Worm (Caenorhabditis elegans) whole organism, L2 larva: ENCODE results near the gene C25E10.5.

Experiments
- C34F6.9 ChIP-seq: fragments of 150-350 bp; optimal IDR thresholded peaks from 2 replicates; lab custom pipeline; 2014; ENCODE audit warnings: missing biosample characterization, missing genetic modification characterization
- F13H6.1 ChIP-seq: sonication (generic microtip); optimal IDR thresholded peaks from 2 replicates; lab custom pipeline; 2016; ENCODE audit warnings: missing genetic modification characterization, missing compliant biosample characterization
- R02D3.7 ChIP-seq: fragments of 150-350 bp; optimal IDR thresholded peaks from 2 replicates; lab custom pipeline; 2014; ENCODE audit warnings: missing biosample characterization, missing genetic modification characterization
- ZK546.5 ChIP-seq: sonication (generic microtip); optimal IDR thresholded peaks from 2 replicates; lab custom pipeline; 2017; ENCODE audit warnings: missing biosample characterization, missing genetic modification characterization
- alr-1 ChIP-seq: fragments of 150-350 bp; optimal IDR thresholded peaks from 2 replicates; lab custom pipeline; 2014; ENCODE audit warnings: missing biosample characterization, missing genetic modification characterization
- aly-2 ChIP-seq: fragments of 150-350 bp; optimal IDR thresholded peaks from 2 replicates; lab custom pipeline; 2014; ENCODE audit warnings: missing biosample characterization, missing genetic modification characterization
- ama-1 ChIP-seq: fragments of 150-350 bp; optimal IDR thresholded peaks from 2 replicates; lab custom pipeline; 2018; ENCODE audit warnings: inconsistent platforms
- blmp-1 ChIP-seq: sonication (generic microtip); optimal IDR thresholded peaks from 2 replicates; lab custom pipeline; 2017; ENCODE audit warnings: missing genetic modification characterization, mild to moderate bottlenecking, missing compliant biosample characterization, antibody characterized with exemption, moderate library complexity; ENCODE audit not compliant: insufficient read depth
- crh-2 ChIP-seq: sonication (generic microtip); optimal IDR thresholded peaks from 2 replicates; lab custom pipeline; 2017; ENCODE audit warnings: missing biosample characterization, missing genetic modification characterization
- dmd-4 ChIP-seq: sonication (generic microtip); optimal IDR thresholded peaks from 2 replicates; lab custom pipeline; 2017; ENCODE audit warnings: missing biosample characterization, missing genetic modification characterization
- elt-1 ChIP-seq: fragments of 150-350 bp; optimal IDR thresholded peaks from 2 replicates; lab custom pipeline; 2014; ENCODE audit warnings: missing biosample characterization, missing genetic modification characterization
- fos-1 ChIP-seq: fragments of 150-350 bp; optimal IDR thresholded peaks from 2 replicates; lab custom pipeline; 2014; ENCODE audit warnings: missing biosample characterization, missing genetic modification characterization
- gmeb-1 ChIP-seq: fragments of 150-350 bp; optimal IDR thresholded peaks from 2 replicates; lab custom pipeline; 2014; ENCODE audit warnings: missing biosample characterization, missing genetic modification characterization
- lin-11 ChIP-seq: fragments of 150-350 bp; sonication (generic microtip); optimal IDR thresholded peaks from 2 replicates; lab custom pipeline; 2014; ENCODE audit warnings: missing biosample characterization, missing genetic modification characterization, inconsistent platforms, mixed read lengths
- lin-13 ChIP-seq: fragments of 150-350 bp; optimal IDR thresholded peaks from 2 replicates; lab custom pipeline; 2014; ENCODE audit warnings: missing biosample characterization, missing genetic modification reagents, missing genetic modification characterization
- lin-39 ChIP-seq: fragments of 150-350 bp; optimal IDR thresholded peaks from 2 replicates; lab custom pipeline; 2014; ENCODE audit warnings: missing biosample characterization, missing genetic modification reagents, missing genetic modification characterization
- mab-5 ChIP-seq: fragments of 150-350 bp; optimal IDR thresholded peaks from 2 replicates; lab custom pipeline; 2014; ENCODE audit warnings: missing biosample characterization, missing genetic modification characterization
- mbf-1 ChIP-seq: sonication (generic microtip); optimal IDR thresholded peaks from 2 replicates; lab custom pipeline; 2017; ENCODE audit warnings: missing biosample characterization, missing genetic modification characterization
- mdl-1 ChIP-seq, 2 experiments: fragments of 150-350 bp in 1 of 2; sonication (generic microtip) in 1 of 2; optimal IDR thresholded peaks; 2 replicates each; lab custom pipeline; 2017; ENCODE audit warnings: missing biosample characterization in 2 of 2, missing genetic modification characterization in 2 of 2
- nhr-12 ChIP-seq: fragments of 150-350 bp; optimal IDR thresholded peaks from 2 replicates; lab custom pipeline; 2014; ENCODE audit warnings: missing biosample characterization, missing genetic modification characterization
- nhr-129 ChIP-seq: fragments of 150-350 bp; optimal IDR thresholded peaks from 2 replicates; lab custom pipeline; 2014; ENCODE audit warnings: missing biosample characterization, missing genetic modification characterization
- nhr-21 ChIP-seq: fragments of 150-350 bp; optimal IDR thresholded peaks from 2 replicates; lab custom pipeline; 2014; ENCODE audit warnings: missing biosample characterization, missing genetic modification characterization
- nhr-25 ChIP-seq: fragments of 150-350 bp; sonication (generic microtip); optimal IDR thresholded peaks from 3 replicates; lab custom pipeline; 2014; ENCODE audit warnings: missing biosample characterization, missing genetic modification characterization
- peb-1 ChIP-seq: fragments of 150-350 bp; optimal IDR thresholded peaks from 2 replicates; lab custom pipeline; 2014; ENCODE audit warnings: missing biosample characterization, missing genetic modification characterization
- sem-4 ChIP-seq: fragments of 150-350 bp; optimal IDR thresholded peaks from 2 replicates; lab custom pipeline; 2014; ENCODE audit warnings: missing biosample characterization, missing genetic modification reagents, missing genetic modification characterization
- skn-1 ChIP-seq: sonication (generic microtip); optimal IDR thresholded peaks from 2 replicates; lab custom pipeline; 2017; ENCODE audit warnings: missing biosample characterization, missing genetic modification characterization
- sma-3 ChIP-seq: sonication (generic microtip); optimal IDR thresholded peaks from 2 replicates; lab custom pipeline; 2016; ENCODE audit warnings: missing genetic modification reagents, missing genetic modification characterization, missing compliant biosample characterization
- sma-9 ChIP-seq, 2 experiments: fragments of 150-350 bp in 1 of 2; sonication (generic microtip) in 1 of 2; optimal IDR thresholded peaks; 2 replicates each; lab custom pipeline; 2014 to 2016; ENCODE audit warnings: missing genetic modification characterization in 2 of 2, mild to moderate bottlenecking in 1 of 2, missing biosample characterization in 1 of 2, missing compliant biosample characterization in 1 of 2, missing genetic modification reagents in 1 of 2, moderate library complexity in 1 of 2
- snpc-4 ChIP-seq: fragments of 150-350 bp; optimal IDR thresholded peaks from 2 replicates; lab custom pipeline; 2014; ENCODE audit warnings: missing biosample characterization, missing genetic modification characterization
- unc-39 ChIP-seq: fragments of 150-350 bp; optimal IDR thresholded peaks from 2 replicates; lab custom pipeline; 2014; ENCODE audit warnings: missing biosample characterization, missing genetic modification characterization
- unc-55 ChIP-seq: fragments of 150-350 bp; sonication (generic microtip); optimal IDR thresholded peaks from 3 replicates; lab custom pipeline; 2014; ENCODE audit warnings: missing biosample characterization, missing genetic modification reagents, missing genetic modification characterization
- unc-62 ChIP-seq: fragments of 150-350 bp; optimal IDR thresholded peaks from 2 replicates; lab custom pipeline; 2014; ENCODE audit warnings: missing biosample characterization, missing genetic modification reagents, missing genetic modification characterization
- zag-1 ChIP-seq: fragments of 150-350 bp; optimal IDR thresholded peaks from 2 replicates; lab custom pipeline; 2014; ENCODE audit warnings: missing biosample characterization, missing genetic modification characterization
- ztf-11 ChIP-seq: sonication (generic microtip); optimal IDR thresholded peaks from 2 replicates; lab custom pipeline; 2017; ENCODE audit warnings: missing biosample characterization, missing genetic modification characterization
- ztf-4 ChIP-seq: fragments of 150-350 bp; optimal IDR thresholded peaks from 2 replicates; lab custom pipeline; 2014; ENCODE audit warnings: missing biosample characterization, missing genetic modification characterization

Gene C25E10.5

ce11 chrV:8990194-8990649 is 40.1 kb upstream of the C25E10.5 start, which contains the start of gene F59E11.7:
F59E11.7 (plus strand) TSS chrV:8990244.
- TF ChIP-seq gmeb-1 (tag; lab: Kevin White, UChicago) (no peak), alr-1 (tag; lab: Kevin White, UChicago) (no peak), skn-1 (tag; lab: Kevin White, UChicago) (no peak), nhr-25 (tag; lab: Kevin White, UChicago) (peak; percentile 77), sma-3 (GFP tag; lab: Kevin White, UChicago) (peak; percentile 11)

ce11 chrV:8991679-8992078 is 38.7 kb upstream of the C25E10.5 start, which contains the start of gene F59E11.6:
F59E11.6 (plus strand) TSS chrV:8991789.
- no peak for TF ChIP-seq unc-62
- TF ChIP-seq F13H6.1 (tag; lab: Kevin White, UChicago): no peak
- TF ChIP-seq lin-39 (tag; lab: Kevin White, UChicago): no peak
- no peak for TF ChIP-seq mbf-1 (tag; lab: Kevin White, UChicago)
- TF ChIP-seq ama-1 (lab: Kevin White, UChicago): no peak
- TF ChIP-seq aly-2: no peak
- no peak for TF ChIP-seq mab-5 (tag; lab: Kevin White, UChicago)
- no peak for TF ChIP-seq alr-1 (tag; lab: Kevin White, UChicago)
- no peak for TF ChIP-seq skn-1 (tag; lab: Kevin White, UChicago)
- TF ChIP-seq fos-1: no peak
- no peak for TF ChIP-seq lin-11 (tag; lab: Kevin White, UChicago)
- TF ChIP-seq sem-4 (tag; lab: Kevin White, UChicago): no peak
- TF ChIP-seq crh-2 (tag; lab: Kevin White, UChicago): no peak

ce11 chrV:8994272-8994671 is 36.1 kb upstream of the C25E10.5 start:
- no peak for TF ChIP-seq ztf-11 (tag; lab: Kevin White, UChicago)
- no peak for TF ChIP-seq nhr-129 (tag; lab: Kevin White, UChicago)
- TF ChIP-seq C34F6.9 (tag; lab: Kevin White, UChicago): no peak
- TF ChIP-seq unc-55 (GFP tag; lab: Kevin White, UChicago): no peak
- TF ChIP-seq sma-3 (GFP tag; lab: Kevin White, UChicago): peak; percentile 33
- TF ChIP-seq unc-39 (tag; lab: Kevin White, UChicago): no peak
- no peak for TF ChIP-seq dmd-4 (tag; lab: Kevin White, UChicago)
- TF ChIP-seq blmp-1 (tag; lab: Kevin White, UChicago): peak; percentile 91
- no peak for TF ChIP-seq skn-1 (tag; lab: Kevin White, UChicago)
- TF ChIP-seq snpc-4 (tag; lab: Kevin White, UChicago): no peak
- no peak for TF ChIP-seq unc-62
- TF ChIP-seq nhr-25 (tag; lab: Kevin White, UChicago): peak; percentile 33
- TF ChIP-seq zag-1 (tag; lab: Kevin White, UChicago): no peak
- TF ChIP-seq mdl-1 (tag; optimal IDR thresholded peaks at IDR 0.05; lab: Kevin White, UChicago): no peak
- no peak for TF ChIP-seq nhr-12
- peak; percentile 42 for TF ChIP-seq sma-9 (GFP tag; optimal IDR thresholded peaks at IDR 0.05; lab: Kevin White, UChicago)
- no peak for TF ChIP-seq sma-9 (tag; optimal IDR thresholded peaks at IDR 0.05; lab: Kevin White, UChicago)
- TF ChIP-seq elt-1 (tag; lab: Kevin White, UChicago): no peak
- no peak for TF ChIP-seq ama-1 (lab: Kevin White, UChicago)
- TF ChIP-seq lin-13: no peak
- TF ChIP-seq ZK546.5 (tag; lab: Kevin White, UChicago): no peak
- peak; percentile 15 for TF ChIP-seq crh-2 (tag; lab: Kevin White, UChicago)
- no peak for TF ChIP-seq peb-1 (tag; lab: Kevin White, UChicago)
- TF ChIP-seq R02D3.7 (tag; lab: Kevin White, UChicago): no peak
- TF ChIP-seq sem-4 (tag; lab: Kevin White, UChicago): peak; percentile 10
- peak; percentile 45 for TF ChIP-seq nhr-21
- TF ChIP-seq, all 48 proteins: peak for 7

- TF ChIP-seq nhr-25 (tag; lab: Kevin White, UChicago) (peak; percentile 35), ztf-4 (no peak)
These were observed 35.5 kb upstream of the C25E10.5 start, which contains the start of gene F59E11.5 for ce11 chrV:8994801-8995200. F59E11.5 (plus strand) TSS chrV:8995101.
